Worm (Caenorhabditis elegans): Measurements from ENCODE around the gene F15G9.6.

The F15G9.6 gene

DNA sequence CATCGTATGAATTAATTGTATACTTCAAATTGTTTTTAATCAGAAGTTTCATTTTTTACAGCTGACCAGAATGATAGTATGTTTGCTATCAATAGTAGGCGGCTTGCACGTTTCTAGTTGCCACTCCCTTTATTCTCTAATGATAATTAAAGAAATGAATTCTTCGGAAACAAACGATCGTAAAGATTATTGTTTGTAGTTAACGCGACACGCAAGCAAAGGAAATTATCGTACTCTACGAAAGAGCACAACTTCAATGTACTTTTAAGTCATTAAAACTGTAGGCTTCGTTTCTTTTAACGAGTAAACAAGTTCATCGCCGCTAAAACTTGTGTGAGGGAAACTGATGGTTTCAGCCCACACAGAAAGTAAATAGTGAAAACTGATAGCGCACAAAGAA, 30.1 kb upstream of the F15G9.6 start (continued):
- TF ChIP-seq snpc-4 (tag; optimal IDR thresholded peaks at IDR 0.05) (no peak), lin-1 (GFP tag; IDR thresholded peaks at IDR 0.05) (no peak), daf-16 (GFP tag; optimal IDR thresholded peaks at IDR 0.05) (no peak), daf-16 (tag; optimal IDR thresholded peaks at IDR 0.05) (peak; percentile 85), lin-39 (tag; optimal IDR thresholded peaks at IDR 0.05) (no peak), pqm-1 (tag; optimal IDR thresholded peaks at IDR 0.05) (peak; percentile 75), egl-27 (tag; optimal IDR thresholded peaks at IDR 0.05) (no peak), ctbp-1 (GFP tag; IDR thresholded peaks at IDR 0.05) (no peak)

DNA sequence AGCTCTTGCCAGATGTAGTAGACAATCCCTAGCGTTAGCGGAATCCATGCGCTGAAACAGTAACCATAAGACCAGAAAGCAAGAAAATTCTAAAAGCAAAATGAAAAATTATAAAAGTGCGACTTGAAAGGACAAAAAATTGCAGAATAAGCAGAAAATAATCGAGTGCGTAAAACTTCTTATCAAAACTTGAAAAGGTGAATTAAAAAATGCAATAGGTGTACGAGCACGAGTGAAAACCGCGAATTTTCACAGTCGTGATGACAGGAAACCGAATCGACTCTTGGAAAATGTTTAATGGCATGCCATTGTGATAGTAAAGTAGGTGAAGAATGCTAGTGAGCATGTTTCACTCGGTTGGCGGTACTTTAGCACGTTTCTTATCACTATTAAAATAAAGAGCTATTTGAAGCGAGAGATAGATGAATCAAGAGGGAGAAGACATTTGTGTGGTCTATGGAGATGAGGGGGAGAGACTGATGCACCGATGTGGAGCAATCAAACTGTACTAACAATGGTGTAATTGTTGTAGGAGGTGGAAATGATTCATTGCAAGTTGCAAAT, 29.4 kb upstream of the F15G9.6 start, which contains the start of gene ifp-1:
Gene ifp-1, minus strand, starts transcription at position 51 of the 564 bp plus-strand sequence.
- TF ChIP-seq aha-1 (tag) (peak; percentile 11), unc-62 (GFP tag; optimal IDR thresholded peaks at IDR 0.05 in 1 of 2) (peak in 1 of 2 experiments; percentile 73), unc-62 (tag; optimal IDR thresholded peaks at IDR 0.05) (no peak), lin-15B (tag; optimal IDR thresholded peaks at IDR 0.05) (no peak), daf-16 (GFP tag; optimal IDR thresholded peaks at IDR 0.05) (no peak), daf-16 (tag; optimal IDR thresholded peaks at IDR 0.05) (peak; percentile 65), dve-1 (tag; optimal IDR thresholded peaks at IDR 0.05; ENCODE audit: insufficient read depth) (peak; percentile 41), vab-7 (GFP tag; IDR thresholded peaks at IDR 0.05) (no peak), snpc-4 (tag; optimal IDR thresholded peaks at IDR 0.05) (no peak), unc-130 (GFP tag; optimal IDR thresholded peaks at IDR 0.05) (no peak), php-3 (GFP tag; IDR thresholded peaks at IDR 0.05) (peak; percentile 79; the same call in 1 of the 2 replicates), Y5F2A.4 (GFP tag; optimal IDR thresholded peaks at IDR 0.05) (no peak), mdl-1 (tag; optimal IDR thresholded peaks at IDR 0.05) (no peak), ama-1 (optimal IDR thresholded peaks at IDR 0.05) (no peak), egl-43 (GFP tag; IDR thresholded peaks at IDR 0.05) (no peak), pqm-1 (tag; optimal IDR thresholded peaks at IDR 0.05) (peak; percentile 92), mes-2 (tag; optimal IDR thresholded peaks at IDR 0.05; ENCODE audit: poor library complexity, severe bottlenecking) (no peak), unc-39 (tag; optimal IDR thresholded peaks at IDR 0.05) (no peak), ztf-7 (tag; optimal IDR thresholded peaks at IDR 0.05) (no peak), nhr-28 (tag; optimal IDR thresholded peaks at IDR 0.05) (peak; percentile 49), sdz-12 (GFP tag; optimal IDR thresholded peaks at IDR 0.05) (no peak), nhr-102 (tag; optimal IDR thresholded peaks at IDR 0.05) (no peak), nhr-42 (GFP tag; IDR thresholded peaks at IDR 0.05) (no peak), duxl-1 (tag; optimal IDR thresholded peaks at IDR 0.05; ENCODE audit: poor library complexity) (no peak), hlh-30 (tag; optimal IDR thresholded peaks at IDR 0.05; ENCODE audit: insufficient read depth) (peak; percentile 48), dmd-6 (GFP tag; IDR thresholded peaks at IDR 0.05) (peak; percentile 74)

DNA sequence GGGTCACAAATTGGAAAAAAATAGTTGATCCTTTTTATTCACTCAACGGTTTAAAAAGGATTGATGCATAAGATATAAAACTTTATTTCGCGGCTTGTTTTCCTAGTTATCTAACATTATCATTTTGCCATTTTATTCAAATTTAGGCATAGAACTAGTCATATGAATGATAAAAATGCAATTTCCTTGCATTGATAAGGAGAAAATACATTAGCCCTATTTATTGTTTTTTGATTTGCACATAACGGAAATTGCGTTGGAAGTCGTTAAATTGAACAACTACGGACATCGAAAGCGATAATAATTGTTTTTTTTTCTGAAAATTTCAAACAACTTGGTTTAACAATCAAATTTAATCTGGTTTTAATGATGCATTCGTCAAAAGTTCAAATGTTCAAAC, 22.3 kb upstream of the F15G9.6 start:
- TF ChIP-seq mxl-3 (GFP tag; optimal IDR thresholded peaks at IDR 0.05) (no peak), daf-16 (GFP tag; optimal IDR thresholded peaks at IDR 0.05) (no peak), daf-16 (tag; optimal IDR thresholded peaks at IDR 0.05) (peak; percentile 83), R02D3.7 (tag; optimal IDR thresholded peaks at IDR 0.05) (no peak), ceh-20 (GFP tag; IDR thresholded peaks at IDR 0.05) (0 out of 2 replicates have a peak, but pooled peaks have one; percentile 27), Y75B8A.6 (GFP tag; IDR thresholded peaks at IDR 0.05) (no peak), mep-1 (tag; optimal IDR thresholded peaks at IDR 0.05) (no peak), set-16 (GFP tag; IDR thresholded peaks at IDR 0.05) (no peak), nhr-41 (GFP tag; IDR thresholded peaks at IDR 0.05) (no peak), pqm-1 (tag; optimal IDR thresholded peaks at IDR 0.05) (peak; percentile 61), snpc-1.2 (GFP tag; IDR thresholded peaks at IDR 0.05) (no peak), ceh-44 (GFP tag; IDR thresholded peaks at IDR 0.05) (no peak), mes-2 (tag; optimal IDR thresholded peaks at IDR 0.05; ENCODE audit: poor library complexity, severe bottlenecking) (no peak), ztf-11 (tag; optimal IDR thresholded peaks at IDR 0.05) (no peak), cey-2 (tag; optimal IDR thresholded peaks at IDR 0.05; ENCODE audit: borderline replicate concordance, insufficient read depth) (no peak), F49E8.2 (tag; optimal IDR thresholded peaks at IDR 0.05; ENCODE audit: borderline replicate concordance) (no peak), nhr-111 (GFP tag; optimal IDR thresholded peaks at IDR 0.05) (no peak), ceh-82 (tag; optimal IDR thresholded peaks at IDR 0.05) (no peak), rbr-2 (tag; optimal IDR thresholded peaks at IDR 0.05) (no peak), arid-1 (GFP tag; conservative IDR thresholded peaks at IDR 0.05) (no peak), F26F4.8 (GFP tag; conservative IDR thresholded peaks at IDR 0.05) (no peak), nhr-102 (tag; optimal IDR thresholded peaks at IDR 0.05) (no peak), nhr-28 (tag; optimal IDR thresholded peaks at IDR 0.05) (peak; percentile 57), lin-15B (tag; optimal IDR thresholded peaks at IDR 0.05) (no peak)

All from whole organism, L4 larva.